Worm (Caenorhabditis elegans): ENCODE results near the gene srxa-12.

srxa-12 gene

DNA sequence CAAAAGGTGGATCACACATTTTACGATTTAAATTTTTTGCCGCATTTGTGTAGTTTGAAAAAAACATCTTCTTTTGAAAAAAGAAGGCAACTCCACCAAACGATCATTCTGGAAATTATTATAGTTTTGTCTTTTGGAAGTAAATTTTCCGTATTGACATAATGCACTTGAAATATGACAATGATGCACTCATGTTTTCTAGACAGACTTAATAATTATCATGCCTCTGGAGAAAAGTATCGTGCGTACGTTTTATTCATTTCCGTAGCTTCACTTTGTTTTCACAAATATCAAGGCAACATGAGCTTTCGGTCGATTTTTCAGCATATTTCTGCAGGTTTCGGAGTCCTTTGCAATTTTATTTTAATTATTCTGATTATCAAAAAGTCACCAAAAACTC lies 8.2 kb upstream of the srxa-12 start, which contains the start of gene str-250:
Gene str-250 (plus strand): TSS at position 301 of the 400 bp plus-strand sequence.
- TF ChIP-seq ets-7 (tag; optimal IDR thresholded peaks at IDR 0.05): no peak
- no peak for TF ChIP-seq ceh-13 (GFP tag; optimal IDR thresholded peaks at IDR 0.05)
- no peak for TF ChIP-seq pes-1 (GFP tag; IDR thresholded peaks at IDR 0.05)

DNA sequence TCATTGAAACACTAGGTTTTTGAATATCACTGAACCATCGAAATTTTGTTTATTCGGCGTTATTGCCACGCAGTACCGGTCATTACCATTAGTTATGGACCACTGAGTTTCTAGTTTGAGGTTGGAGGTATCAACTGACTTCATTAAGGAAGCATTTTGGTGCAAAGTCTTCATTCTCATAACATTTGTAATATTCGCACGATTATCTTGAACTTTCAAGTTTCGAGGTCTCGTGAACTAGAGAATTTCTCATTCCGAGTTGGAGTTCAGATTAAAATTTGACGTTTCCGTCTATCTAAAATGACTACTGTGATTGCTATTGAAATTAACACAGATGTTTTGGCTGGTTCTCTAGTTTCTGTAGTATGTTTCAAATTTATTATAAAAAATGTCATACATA lies 5.8 kb upstream of the srxa-12 start, which contains the start of gene srx-42:
Gene srx-42 (plus strand): TSS at position 301 of the 400 bp plus-strand sequence.
- no peak for TF ChIP-seq F13C5.2 (tag; optimal IDR thresholded peaks at IDR 0.05)
- TF ChIP-seq ama-1 (optimal IDR thresholded peaks at IDR 0.05): no peak
- no peak for TF ChIP-seq ets-7 (tag; optimal IDR thresholded peaks at IDR 0.05)
- no peak for TF ChIP-seq scrt-1 (GFP tag; IDR thresholded peaks at IDR 0.05)
- no peak for TF ChIP-seq tra-4 (tag; optimal IDR thresholded peaks at IDR 0.05)
- no peak for TF ChIP-seq aly-1 (tag; optimal IDR thresholded peaks at IDR 0.05)
- no peak for TF ChIP-seq ceh-36 (tag; optimal IDR thresholded peaks at IDR 0.05)
- TF ChIP-seq pes-1 (GFP tag; IDR thresholded peaks at IDR 0.05): no peak

DNA sequence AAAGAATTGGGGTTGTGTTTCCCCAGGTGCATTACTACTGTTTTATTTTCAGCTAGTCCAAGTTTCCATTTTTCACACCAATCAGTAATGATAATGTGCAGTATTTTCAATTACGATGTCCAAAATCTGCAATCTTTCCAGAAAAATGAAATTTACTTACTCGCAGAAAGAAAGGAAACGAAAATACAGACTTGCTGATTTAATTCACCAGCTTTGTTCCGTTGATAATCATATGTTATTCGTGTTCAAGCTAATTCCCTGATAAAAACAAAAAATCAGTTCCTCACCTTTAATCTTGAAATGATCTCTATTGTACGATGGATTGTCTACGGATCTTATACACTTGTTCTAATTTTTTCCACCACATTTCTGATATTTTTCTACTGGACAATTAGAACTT lies 2.6 kb upstream of the srxa-12 start, which contains the start of gene srxa-11:
Gene srxa-11 (plus strand): TSS at position 301 of the 400 bp plus-strand sequence.
- no peak for TF ChIP-seq ets-7 (tag; optimal IDR thresholded peaks at IDR 0.05)
- no peak for TF ChIP-seq ceh-13 (GFP tag; optimal IDR thresholded peaks at IDR 0.05)
- TF ChIP-seq flt-1 (GFP tag; IDR thresholded peaks at IDR 0.05): no peak
- no peak for TF ChIP-seq tra-4 (tag; optimal IDR thresholded peaks at IDR 0.05)
- no peak for TF ChIP-seq pes-1 (GFP tag; IDR thresholded peaks at IDR 0.05)
- no peak for TF ChIP-seq B0310.2 (tag; optimal IDR thresholded peaks at IDR 0.05)
- TF ChIP-seq ceh-36 (tag; optimal IDR thresholded peaks at IDR 0.05): no peak
- no peak for TF ChIP-seq F13C5.2 (tag; optimal IDR thresholded peaks at IDR 0.05)
- no peak for TF ChIP-seq hmbx-1 (tag; optimal IDR thresholded peaks at IDR 0.05)
- no peak for TF ChIP-seq tbx-37 (GFP tag; conservative IDR thresholded peaks at IDR 0.05)
- no peak for TF ChIP-seq aly-1 (tag; optimal IDR thresholded peaks at IDR 0.05)
- TF ChIP-seq hnd-1 (tag; optimal IDR thresholded peaks at IDR 0.05): no peak

DNA sequence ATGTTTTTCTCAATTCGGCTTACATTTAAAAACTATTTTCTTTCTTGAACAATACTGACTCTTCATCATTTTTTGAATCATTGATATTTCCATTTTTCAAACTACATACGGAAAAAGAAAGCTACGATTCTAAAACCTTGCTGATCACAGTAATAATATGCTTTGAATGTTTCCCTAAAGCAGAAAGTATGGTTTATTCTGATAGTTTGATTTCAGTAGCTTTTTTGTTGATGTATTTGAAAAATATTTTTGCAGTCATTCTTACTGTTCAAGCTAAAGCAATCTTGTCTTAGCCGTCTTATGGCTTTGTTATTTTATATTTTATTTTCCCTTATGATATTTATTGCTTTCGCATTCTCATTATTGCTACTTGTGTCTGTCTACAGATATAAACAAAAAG lies 3.0 kb downstream of the srxa-12 start, which contains the start of gene srxa-13:
Gene srxa-13 (plus strand): TSS at position 301 of the 400 bp plus-strand sequence.
- no peak for TF ChIP-seq pes-1 (GFP tag; IDR thresholded peaks at IDR 0.05)
- TF ChIP-seq B0310.2 (tag; optimal IDR thresholded peaks at IDR 0.05): no peak
- TF ChIP-seq flt-1 (GFP tag; IDR thresholded peaks at IDR 0.05): no peak
- no peak for TF ChIP-seq sea-1 (GFP tag; conservative IDR thresholded peaks at IDR 0.05)

DNA sequence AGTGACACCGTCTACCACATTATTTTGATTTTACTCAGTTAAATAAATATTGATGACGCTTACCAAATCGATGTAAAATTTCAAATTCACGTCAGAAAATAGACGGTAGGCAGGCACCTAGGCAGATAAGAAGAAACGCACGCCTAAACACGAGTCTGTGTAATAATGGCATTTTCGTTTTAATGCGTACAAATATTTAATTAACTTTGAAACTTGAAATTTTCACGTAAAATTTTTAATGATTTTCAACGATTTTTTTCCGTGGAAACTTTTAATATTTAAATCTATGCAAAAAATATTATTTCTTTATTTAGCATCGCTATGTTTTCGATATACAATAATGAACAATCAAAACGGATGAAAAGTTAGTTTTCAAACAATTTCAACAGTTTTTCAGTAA lies 4.7 kb downstream of the srxa-12 start, which contains the start of gene C06B3.16:
Gene C06B3.16 (plus strand): TSS at position 301 of the 400 bp plus-strand sequence.
- TF ChIP-seq ceh-36 (tag; optimal IDR thresholded peaks at IDR 0.05) (no peak), hmg-4 (GFP tag; optimal IDR thresholded peaks at IDR 0.05) (no peak), ets-7 (tag; optimal IDR thresholded peaks at IDR 0.05) (no peak), hnd-1 (tag; optimal IDR thresholded peaks at IDR 0.05) (no peak), flt-1 (GFP tag; IDR thresholded peaks at IDR 0.05) (no peak), scrt-1 (GFP tag; IDR thresholded peaks at IDR 0.05) (no peak), F13C5.2 (tag; optimal IDR thresholded peaks at IDR 0.05) (no peak), B0310.2 (tag; optimal IDR thresholded peaks at IDR 0.05) (no peak), tbx-11 (GFP tag; IDR thresholded peaks at IDR 0.05) (no peak), hmbx-1 (tag; optimal IDR thresholded peaks at IDR 0.05) (no peak), tra-4 (tag; optimal IDR thresholded peaks at IDR 0.05) (no peak), ama-1 (optimal IDR thresholded peaks at IDR 0.05) (no peak), sea-1 (GFP tag; conservative IDR thresholded peaks at IDR 0.05) (no peak)

DNA sequence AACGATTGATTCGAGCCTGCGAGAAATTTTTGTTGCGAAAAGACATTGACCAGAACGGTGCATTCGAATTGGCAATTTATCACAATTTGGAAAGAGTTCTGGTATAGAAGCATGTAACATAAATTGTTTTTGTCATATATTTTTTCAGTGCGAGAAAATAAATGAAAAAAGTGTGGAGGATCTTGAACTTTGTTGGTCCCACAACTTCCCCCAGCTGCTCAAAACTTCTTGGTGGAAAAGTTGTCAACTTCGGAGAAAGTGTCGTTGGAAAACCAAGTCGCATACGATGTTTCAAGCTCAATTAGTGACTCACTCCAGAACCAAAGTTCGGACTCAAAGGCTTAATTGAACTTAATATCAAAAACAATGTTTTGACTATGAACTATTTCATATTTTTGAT lies 5.5 kb downstream of the srxa-12 start:
- TF ChIP-seq ama-1 (optimal IDR thresholded peaks at IDR 0.05) (no peak), tra-4 (tag; optimal IDR thresholded peaks at IDR 0.05) (no peak), sea-1 (GFP tag; conservative IDR thresholded peaks at IDR 0.05) (no peak), hnd-1 (tag; optimal IDR thresholded peaks at IDR 0.05) (no peak), B0310.2 (tag; optimal IDR thresholded peaks at IDR 0.05) (no peak), ceh-13 (GFP tag; optimal IDR thresholded peaks at IDR 0.05) (no peak)

DNA sequence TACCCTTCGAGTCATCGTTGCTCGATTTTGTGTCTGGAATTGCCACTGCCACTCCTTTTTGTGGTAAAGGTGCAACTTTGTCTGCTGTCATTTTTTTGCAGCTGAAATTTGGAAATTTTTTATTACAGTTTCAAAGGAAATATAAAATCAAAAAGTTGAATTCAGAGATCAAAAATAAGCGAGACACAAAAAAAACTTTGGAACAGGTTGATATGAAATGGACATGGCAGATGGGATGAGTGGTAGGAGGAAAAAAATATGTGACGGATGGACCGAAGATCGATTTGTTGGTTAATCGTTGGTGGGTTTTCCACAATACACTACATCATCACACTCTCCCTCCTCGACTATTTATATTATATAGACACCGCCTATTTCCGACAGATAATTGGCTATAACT lies 8.0 kb downstream of the srxa-12 start, which contains the start of gene R10D12.1:
Gene R10D12.1 (minus strand): TSS at position 101 of the 400 bp plus-strand sequence.
- no peak for TF ChIP-seq ama-1 (optimal IDR thresholded peaks at IDR 0.05)
- no peak for TF ChIP-seq flt-1 (GFP tag; IDR thresholded peaks at IDR 0.05)

DNA sequence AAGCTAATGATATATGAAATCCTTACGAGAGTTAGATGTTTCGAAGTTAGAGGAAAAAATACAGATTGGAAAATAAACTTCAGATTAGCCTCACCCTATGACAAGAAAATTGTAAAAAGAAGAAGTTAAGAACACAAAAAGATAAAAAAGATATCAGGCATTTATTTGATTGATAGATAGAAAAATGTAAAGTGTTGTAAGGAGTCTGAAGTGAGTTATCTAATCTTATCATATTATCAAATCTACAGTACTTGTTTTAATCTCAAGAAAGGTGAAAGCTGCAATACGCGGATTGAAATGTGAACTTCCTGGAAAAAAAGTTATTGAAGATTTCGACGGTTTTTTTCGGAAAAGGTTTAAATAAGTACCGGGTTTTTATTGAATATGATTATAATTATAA lies 8.9 kb downstream of the srxa-12 start:
- TF ChIP-seq tbx-11 (GFP tag; IDR thresholded peaks at IDR 0.05): no peak
- TF ChIP-seq ceh-13 (GFP tag; optimal IDR thresholded peaks at IDR 0.05): no peak
- no peak for TF ChIP-seq hmg-4 (GFP tag; optimal IDR thresholded peaks at IDR 0.05)
- no peak for TF ChIP-seq hmbx-1 (tag; optimal IDR thresholded peaks at IDR 0.05)
- no peak for TF ChIP-seq scrt-1 (GFP tag; IDR thresholded peaks at IDR 0.05)
- no peak for TF ChIP-seq B0310.2 (tag; optimal IDR thresholded peaks at IDR 0.05)

DNA sequence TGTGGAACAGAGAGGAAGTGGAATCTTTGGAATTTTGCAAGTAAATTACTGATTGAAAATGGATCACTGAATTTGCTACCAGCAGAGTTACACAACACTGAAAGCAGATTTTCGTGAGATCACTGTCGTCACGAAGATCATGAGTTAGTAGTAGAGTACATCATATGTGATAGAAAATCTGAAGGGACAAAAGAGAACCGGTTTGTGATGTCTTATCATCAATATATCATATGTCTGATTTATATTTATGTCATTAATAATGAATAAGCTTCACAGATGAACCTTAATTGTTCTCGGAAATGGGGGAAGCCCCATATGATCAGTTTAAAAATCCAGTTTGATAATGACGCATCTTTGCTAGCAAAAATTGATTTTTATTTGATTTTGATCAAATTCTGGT lies 9.6 kb downstream of the srxa-12 start:
- TF ChIP-seq sea-1 (GFP tag; conservative IDR thresholded peaks at IDR 0.05) (no peak), aly-1 (tag; optimal IDR thresholded peaks at IDR 0.05) (no peak), scrt-1 (GFP tag; IDR thresholded peaks at IDR 0.05) (no peak), F13C5.2 (tag; optimal IDR thresholded peaks at IDR 0.05) (no peak), B0310.2 (tag; optimal IDR thresholded peaks at IDR 0.05) (no peak), pes-1 (GFP tag; IDR thresholded peaks at IDR 0.05) (no peak), hnd-1 (tag; optimal IDR thresholded peaks at IDR 0.05) (no peak), hmg-4 (GFP tag; optimal IDR thresholded peaks at IDR 0.05) (no peak), ceh-36 (tag; optimal IDR thresholded peaks at IDR 0.05) (no peak), hmbx-1 (tag; optimal IDR thresholded peaks at IDR 0.05) (no peak), tbx-11 (GFP tag; IDR thresholded peaks at IDR 0.05) (no peak), tra-4 (tag; optimal IDR thresholded peaks at IDR 0.05) (no peak), flt-1 (GFP tag; IDR thresholded peaks at IDR 0.05) (no peak), tbx-37 (GFP tag; conservative IDR thresholded peaks at IDR 0.05) (no peak)

Data from whole organism, early embryonic.